Fruit fly (Drosophila melanogaster): ENCODE results near the gene CG10237.

The CG10237 gene

DNA sequence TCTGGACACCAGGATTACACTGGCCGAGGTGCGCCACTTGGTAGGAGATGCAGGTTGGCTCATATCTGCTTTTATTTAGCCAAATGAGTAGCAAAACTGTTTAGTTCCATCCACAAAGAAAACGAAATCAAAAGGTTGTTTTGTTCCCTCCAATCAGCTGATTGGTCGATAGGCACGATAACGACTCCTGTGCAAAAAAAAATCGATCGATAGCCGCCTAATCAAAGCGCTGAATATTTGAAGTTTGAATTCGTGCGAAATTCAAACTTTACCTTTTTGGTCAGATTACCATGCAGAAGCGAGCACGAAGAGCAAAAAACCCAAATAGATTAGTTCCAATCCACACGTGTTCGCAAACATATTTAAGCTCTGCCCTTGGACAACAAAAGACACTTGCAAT is 42.0 kb upstream of the CG10237 start, which contains the start of the genes CG10195 and CG13084 (continued):
- no peak for TF ChIP-seq CG6683 (GFP tag; optimal IDR thresholded peaks at IDR 0.05)
- TF ChIP-seq CG6272 (GFP tag; IDR thresholded peaks at IDR 0.05): no peak
- no peak for TF ChIP-seq D19B (GFP tag; optimal IDR thresholded peaks at IDR 0.05)
- TF ChIP-seq nmo (GFP tag; optimal IDR thresholded peaks at IDR 0.05): no peak
- no peak for TF ChIP-seq phol (tag; optimal IDR thresholded peaks at IDR 0.05)
- no peak for TF ChIP-seq CG9437 (GFP tag; optimal IDR thresholded peaks at IDR 0.05)
- no peak for TF ChIP-seq maf-S (GFP tag; optimal IDR thresholded peaks at IDR 0.05)
- TF ChIP-seq pb (GFP tag; optimal IDR thresholded peaks at IDR 0.05): no peak
- TF ChIP-seq bsh (GFP tag; optimal IDR thresholded peaks at IDR 0.05): no peak
- no peak for TF ChIP-seq bcd (GFP tag; optimal IDR thresholded peaks at IDR 0.05)
- TF ChIP-seq peb (GFP tag; IDR thresholded peaks at IDR 0.05): no peak
- TF ChIP-seq CG3163 (GFP tag; optimal IDR thresholded peaks at IDR 0.05): no peak
- no peak for TF ChIP-seq D (optimal IDR thresholded peaks at IDR 0.05)
- TF ChIP-seq D (GFP tag; optimal IDR thresholded peaks at IDR 0.05): no peak
- TF ChIP-seq CG13287 (GFP tag; IDR thresholded peaks at IDR 0.05; ENCODE audit: partially characterized antibody): peak; percentile 64
- TF ChIP-seq CG17328 (GFP tag; IDR thresholded peaks at IDR 0.05): no peak
- no peak for TF ChIP-seq Sin3A (optimal IDR thresholded peaks at IDR 0.05)
- no peak for TF ChIP-seq Fer2 (tag; optimal IDR thresholded peaks at IDR 0.05)
- no peak for TF ChIP-seq Dfd (GFP tag; optimal IDR thresholded peaks at IDR 0.05)
- peak; percentile 44; the same call in 2 of the 3 replicates for TF ChIP-seq Doc3 (GFP tag; IDR thresholded peaks at IDR 0.05; ENCODE audit: partially characterized antibody)
- no peak for TF ChIP-seq grn (GFP tag; optimal IDR thresholded peaks at IDR 0.05)
- TF ChIP-seq Med (GFP tag): no peak
- no peak for TF ChIP-seq Usf (GFP tag; optimal IDR thresholded peaks at IDR 0.05)
- TF ChIP-seq scrt (GFP tag; optimal IDR thresholded peaks at IDR 0.05): no peak
- TF ChIP-seq hkb (optimal IDR thresholded peaks at IDR 0.05): no peak
- no peak for TF ChIP-seq hkb (GFP tag; IDR thresholded peaks at IDR 0.05)
- TF ChIP-seq dimm (GFP tag; IDR thresholded peaks at IDR 0.05): no peak
- TF ChIP-seq D19A (tag; optimal IDR thresholded peaks at IDR 0.05): no peak
- TF ChIP-seq ken (GFP tag; IDR thresholded peaks at IDR 0.05): no peak
- TF ChIP-seq Fer3 (tag; optimal IDR thresholded peaks at IDR 0.05): no peak
- TF ChIP-seq NC2β (GFP tag; optimal IDR thresholded peaks at IDR 0.05): no peak
- no peak for TF ChIP-seq HLH54F (GFP tag; optimal IDR thresholded peaks at IDR 0.05)
- TF ChIP-seq Hr78 (GFP tag; optimal IDR thresholded peaks at IDR 0.05): no peak
- no peak for TF ChIP-seq shn (GFP tag; optimal IDR thresholded peaks at IDR 0.05)
- TF ChIP-seq seq (GFP tag; IDR thresholded peaks at IDR 0.05): no peak
- TF ChIP-seq sisA (GFP tag; IDR thresholded peaks at IDR 0.05): no peak
- TF ChIP-seq Spps (tag; optimal IDR thresholded peaks at IDR 0.05): no peak
- peak; percentile 3 for TF ChIP-seq kah (GFP tag; optimal IDR thresholded peaks at IDR 0.05)
- TF ChIP-seq Dref (GFP tag; IDR thresholded peaks at IDR 0.05): peak; percentile 70
- TF ChIP-seq CG12219 (GFP tag; optimal IDR thresholded peaks at IDR 0.05): no peak
- TF ChIP-seq pan (optimal IDR thresholded peaks at IDR 0.05): no peak
- TF ChIP-seq pan (GFP tag; optimal IDR thresholded peaks at IDR 0.05 in 1 of 2, IDR thresholded peaks at IDR 0.05 in 1 of 2): no peak
- peak; percentile 74 for TF ChIP-seq sna (GFP tag; IDR thresholded peaks at IDR 0.05; ENCODE audit: partially characterized antibody)
- peak; percentile 62; the same call in 1 of the 2 replicates for TF ChIP-seq bbx (GFP tag; IDR thresholded peaks at IDR 0.05; ENCODE audit: partially characterized antibody)
- TF ChIP-seq CG10565 (GFP tag; optimal IDR thresholded peaks at IDR 0.05): no peak
- TF ChIP-seq CG17912 (GFP tag; optimal IDR thresholded peaks at IDR 0.05): no peak
- TF ChIP-seq CG14860 (GFP tag; IDR thresholded peaks at IDR 0.05; ENCODE audit: partially characterized antibody): peak; percentile 52; the same call in 2 of the 3 replicates
